Worm (Caenorhabditis elegans) whole organism, young adult: ENCODE results near the gene clec-35.

Source experiments
- B0019.2 ChIP-seq: fragments of 200-800 bp; sonication (Bioruptor generic); conservative IDR thresholded peaks from 2 replicates; pipeline ENCODE4 v1.3.6; 2022; ENCODE audit warnings: missing genetic modification reagents, missing genetic modification characterization, missing compliant biosample characterization
- K11D2.4 ChIP-seq: fragments of 200-800 bp; sonication (Bioruptor generic); IDR thresholded peaks from 2 replicates; pipeline ENCODE4 v1.3.6; 2022; ENCODE audit warnings: missing genetic modification reagents, missing genetic modification characterization, missing compliant biosample characterization
- ama-1 ChIP-seq, 3 experiments: fragments of 150-350 bp in 1 of 3; sonication (generic microtip) in 2 of 3; optimal IDR thresholded peaks; 2 replicates each; lab custom pipeline; 2014 to 2018; ENCODE audit warnings: missing biosample characterization in 2 of 3, missing genetic modification characterization in 2 of 3, missing genetic modification reagents in 2 of 3
- ceh-100 ChIP-seq: fragments of 200-800 bp; sonication (Bioruptor generic); IDR thresholded peaks from 2 replicates; pipeline ENCODE4 v1.3.6; 2022; ENCODE audit warnings: missing genetic modification reagents, missing genetic modification characterization, missing compliant biosample characterization
- hrde-1 ChIP-seq: sonication (generic microtip); optimal IDR thresholded peaks from 2 replicates; lab custom pipeline; 2016; ENCODE audit warnings: missing genetic modification characterization, mild to moderate bottlenecking, missing compliant biosample characterization, moderate library complexity, missing genotype, missing genetic modification reagents, borderline replicate concordance
- lin-40 ChIP-seq: sonication (generic microtip); optimal IDR thresholded peaks from 2 replicates; lab custom pipeline; 2016; ENCODE audit warnings: missing genetic modification characterization, mild to moderate bottlenecking, missing compliant biosample characterization, missing genotype, missing genetic modification reagents
- lsl-1 ChIP-seq: fragments of 200-800 bp; sonication (Bioruptor generic); optimal IDR thresholded peaks from 2 replicates; lab custom pipeline; 2018; ENCODE audit warnings: mild to moderate bottlenecking, missing genetic modification characterization, moderate library complexity, missing compliant biosample characterization
- nhr-80 ChIP-seq: sonication (generic microtip); optimal IDR thresholded peaks from 2 replicates; lab custom pipeline; 2016; ENCODE audit warnings: missing genetic modification characterization, missing compliant biosample characterization
- pha-4 ChIP-seq: fragments of 150-350 bp; sonication (generic microtip); optimal IDR thresholded peaks from 2 replicates; lab custom pipeline; 2014; ENCODE audit warnings: missing biosample characterization, missing genetic modification reagents, missing genetic modification characterization
- rpc-1 ChIP-seq, 2 experiments: fragments of 150-350 bp in 1 of 2; sonication (generic microtip) in 1 of 2; optimal IDR thresholded peaks; 2 replicates each; lab custom pipeline; 2014 to 2018; ENCODE audit warnings: missing biosample characterization in 1 of 2, missing genetic modification characterization in 1 of 2, missing genetic modification reagents in 1 of 2, missing genotype in 1 of 2
- snpc-4 ChIP-seq, 5 experiments: fragments of 150-350 bp in 1 of 5; sonication (generic microtip) in 4 of 5; optimal IDR thresholded peaks; 2 replicates each; lab custom pipeline; 2014 to 2018; ENCODE audit warnings: missing genetic modification characterization in 5 of 5, missing biosample characterization in 3 of 5, antibody characterized with exemption in 2 of 5, mild to moderate bottlenecking in 2 of 5, missing compliant biosample characterization in 2 of 5, missing genotype in 2 of 5, moderate library complexity in 2 of 5, missing genetic modification reagents in 1 of 5
- unc-62 ChIP-seq: fragments of 150-350 bp; optimal IDR thresholded peaks from 2 replicates; lab custom pipeline; 2014; ENCODE audit warnings: missing biosample characterization, missing genetic modification reagents, missing genetic modification characterization

- TF ChIP-seq unc-62 (GFP tag; lab: Kevin White, UChicago) (no peak), rpc-1 (optimal IDR thresholded peaks at IDR 0.05; lab: Kevin White, UChicago) (no peak), rpc-1 (tag; optimal IDR thresholded peaks at IDR 0.05; lab: Kevin White, UChicago) (no peak), lin-40 (tag; lab: Kevin White, UChicago) (no peak), ama-1 (optimal IDR thresholded peaks at IDR 0.05; lab: Kevin White, UChicago) (no peak), ama-1 (GFP tag; optimal IDR thresholded peaks at IDR 0.05; lab: Kevin White, UChicago) (no peak), pha-4 (no peak), lsl-1 (GFP tag; lab: Kevin White, UChicago) (no peak), B0019.2 (GFP tag; lab: Robert Waterston, UW) (no peak), ceh-100 (GFP tag; lab: Robert Waterston, UW) (no peak), snpc-4 (GFP tag; optimal IDR thresholded peaks at IDR 0.05; lab: Kevin White, UChicago) (no peak), snpc-4 (tag; optimal IDR thresholded peaks at IDR 0.05; lab: Kevin White, UChicago) (no peak), K11D2.4 (GFP tag; lab: Robert Waterston, UW) (no peak), nhr-80 (no peak), hrde-1 (tag; lab: Kevin White, UChicago) (no peak)
Observed at ce11 chrV:16899355-16899754, 45.5 kb upstream of the clec-35 start, which contains the start of gene fbxa-45.
